Worm (Caenorhabditis elegans) whole organism, L1 larva: ENCODE measurements around the gene C25E10.13.
A peak's percentile ranks its signal among the peaks of the same experiment; 100 is the strongest.

Source experiments
- C04F5.9 ChIP-seq: sonication (generic microtip); optimal IDR thresholded peaks from 2 replicates; lab custom pipeline; 2016; ENCODE audit warnings: missing genetic modification characterization, missing compliant biosample characterization
- C16A3.4 ChIP-seq: fragments of 150-350 bp; optimal IDR thresholded peaks from 2 replicates; lab custom pipeline; 2014; ENCODE audit warnings: missing biosample characterization, missing genetic modification characterization
- F16B12.6 ChIP-seq: fragments of 150-350 bp; optimal IDR thresholded peaks from 2 replicates; lab custom pipeline; 2014; ENCODE audit warnings: missing biosample characterization, missing genetic modification characterization
- Y116A8C.19 ChIP-seq: sonication (generic microtip); optimal IDR thresholded peaks from 2 replicates; lab custom pipeline; 2016; ENCODE audit warnings: missing compliant biosample characterization, missing genetic modification characterization, borderline replicate concordance
- aly-2 ChIP-seq: fragments of 150-350 bp; optimal IDR thresholded peaks from 2 replicates; lab custom pipeline; 2014; ENCODE audit warnings: missing biosample characterization, missing genetic modification characterization
- ama-1 ChIP-seq: fragments of 150-350 bp; optimal IDR thresholded peaks from 2 replicates; lab custom pipeline; 2014
- blmp-1 ChIP-seq: fragments of 150-350 bp; optimal IDR thresholded peaks from 2 replicates; lab custom pipeline; 2014; ENCODE audit warnings: missing biosample characterization, missing genetic modification characterization
- ceh-8 ChIP-seq: fragments of 200-800 bp; sonication (Bioruptor generic); optimal IDR thresholded peaks from 2 replicates; lab custom pipeline; 2018; ENCODE audit warnings: mild to moderate bottlenecking, missing genetic modification characterization, moderate library complexity, missing compliant biosample characterization
- ceh-88 ChIP-seq: fragments of 200-800 bp; sonication (Bioruptor generic); IDR thresholded peaks from 2 replicates; pipeline ENCODE4 v1.3.6; 2022; ENCODE audit warnings: missing genetic modification characterization, missing compliant biosample characterization
- efl-1 ChIP-seq, 4 experiments: fragments of 150-350 bp; optimal IDR thresholded peaks in 3 of 4; peaks in 1 of 4; 1 replicate in 1 of 4; 2 replicates in 3 of 4; lab custom pipeline; 2014; ENCODE audit warnings: missing biosample characterization in 2 of 4, missing genetic modification characterization in 2 of 4, missing genetic modification reagents in 2 of 4
- egl-13 ChIP-seq: sonication (generic microtip); optimal IDR thresholded peaks from 2 replicates; lab custom pipeline; 2016; ENCODE audit warnings: missing genotype, missing genetic modification reagents, missing genetic modification characterization, missing compliant biosample characterization
- elt-2 ChIP-seq: sonication (generic microtip); optimal IDR thresholded peaks from 2 replicates; lab custom pipeline; 2016; ENCODE audit warnings: missing genetic modification characterization, mild to moderate bottlenecking, inconsistent platforms, missing compliant biosample characterization, missing genetic modification reagents
- elt-3 ChIP-seq, 6 experiments: fragments of 150-350 bp in 1 of 6; sonication (generic microtip); optimal IDR thresholded peaks; 2 replicates each; lab custom pipeline; 2017 to 2018; ENCODE audit warnings: missing biosample characterization in 6 of 6, missing genetic modification characterization in 6 of 6, inconsistent platforms in 1 of 6
- ets-5 ChIP-seq: fragments of 200-800 bp; sonication (Bioruptor generic); IDR thresholded peaks from 2 replicates; pipeline ENCODE4 v1.3.6; 2022; ENCODE audit warnings: missing genetic modification characterization, missing compliant biosample characterization
- fkh-8 ChIP-seq: sonication (generic microtip); optimal IDR thresholded peaks from 2 replicates; lab custom pipeline; 2016; ENCODE audit warnings: mild to moderate bottlenecking, missing genetic modification characterization, missing compliant biosample characterization
- grh-1 ChIP-seq: fragments of 200-800 bp; sonication (Bioruptor generic); IDR thresholded peaks from 2 replicates; pipeline ENCODE4 v1.3.6; 2022; ENCODE audit warnings: missing genetic modification reagents, missing genetic modification characterization, missing compliant biosample characterization
- isw-1 ChIP-seq: fragments of 200-800 bp; sonication (Bioruptor generic); IDR thresholded peaks from 2 replicates; pipeline ENCODE4 v1.3.6; 2022; ENCODE audit warnings: missing genetic modification characterization, missing compliant biosample characterization
- lin-14 ChIP-seq: fragments of 200-800 bp; sonication (Bioruptor generic); optimal IDR thresholded peaks from 2 replicates; lab custom pipeline; 2018; ENCODE audit warnings: mild to moderate bottlenecking, missing genetic modification characterization, moderate library complexity, missing compliant biosample characterization
- lin-35 ChIP-seq, 2 experiments: fragments of 150-350 bp; optimal IDR thresholded peaks; 2 replicates each; lab custom pipeline; 2014; ENCODE audit warnings: missing biosample characterization in 2 of 2, missing genetic modification characterization in 2 of 2, missing genetic modification reagents in 2 of 2
- lin-39 ChIP-seq: fragments of 150-350 bp; optimal IDR thresholded peaks from 2 replicates; lab custom pipeline; 2014; ENCODE audit warnings: missing biosample characterization, missing genetic modification reagents, missing genetic modification characterization
- lir-3 ChIP-seq: sonication (generic microtip); optimal IDR thresholded peaks from 2 replicates; lab custom pipeline; 2016; ENCODE audit warnings: mild to moderate bottlenecking, missing genetic modification characterization, moderate library complexity, missing compliant biosample characterization; ENCODE audit not compliant: poor library complexity
- lsy-2 ChIP-seq, 2 experiments: fragments of 150-350 bp; optimal IDR thresholded peaks; 2 replicates each; lab custom pipeline; 2014; ENCODE audit warnings: missing biosample characterization in 2 of 2, missing genetic modification characterization in 2 of 2
- mab-9 ChIP-seq: fragments of 200-800 bp; sonication (Bioruptor generic); IDR thresholded peaks from 2 replicates; pipeline ENCODE4 v1.3.6; 2022; ENCODE audit warnings: missing genetic modification reagents, missing genetic modification characterization, missing compliant biosample characterization
- mdl-1 ChIP-seq, 2 experiments: fragments of 150-350 bp; optimal IDR thresholded peaks; 2 replicates each; lab custom pipeline; 2014 to 2017; ENCODE audit warnings: missing biosample characterization in 2 of 2, missing genetic modification characterization in 2 of 2, inconsistent platforms in 1 of 2
- mef-2 ChIP-seq: fragments of 150-350 bp; optimal IDR thresholded peaks from 2 replicates; lab custom pipeline; 2014; ENCODE audit warnings: missing biosample characterization, missing genetic modification characterization
- mep-1 ChIP-seq: fragments of 150-350 bp; optimal IDR thresholded peaks from 2 replicates; lab custom pipeline; 2014; ENCODE audit warnings: missing biosample characterization, missing genetic modification characterization
- nhr-20 ChIP-seq: sonication (generic microtip); optimal IDR thresholded peaks from 2 replicates; lab custom pipeline; 2016; ENCODE audit warnings: mild to moderate bottlenecking, missing genetic modification characterization, missing compliant biosample characterization
- nhr-237 ChIP-seq: fragments of 150-350 bp; optimal IDR thresholded peaks from 2 replicates; lab custom pipeline; 2014; ENCODE audit warnings: missing biosample characterization, missing genetic modification characterization
- nhr-28 ChIP-seq: fragments of 150-350 bp; optimal IDR thresholded peaks from 2 replicates; lab custom pipeline; 2014; ENCODE audit warnings: missing biosample characterization, missing genetic modification characterization
- nhr-47 ChIP-seq: sonication (generic microtip); optimal IDR thresholded peaks from 2 replicates; lab custom pipeline; 2016; ENCODE audit warnings: mild to moderate bottlenecking, missing genetic modification characterization, moderate library complexity, missing compliant biosample characterization
- nhr-71 ChIP-seq: sonication (generic microtip); optimal IDR thresholded peaks from 2 replicates; lab custom pipeline; 2016; ENCODE audit warnings: mild to moderate bottlenecking, missing genetic modification characterization, moderate library complexity, missing compliant biosample characterization
- nhr-77 ChIP-seq: fragments of 150-350 bp; optimal IDR thresholded peaks from 2 replicates; lab custom pipeline; 2014; ENCODE audit warnings: missing biosample characterization, missing genetic modification characterization
- nhr-84 ChIP-seq: sonication (generic microtip); optimal IDR thresholded peaks from 2 replicates; lab custom pipeline; 2017; ENCODE audit warnings: missing biosample characterization, missing genetic modification characterization
- nhr-85 ChIP-seq: sonication (generic microtip); peaks from one replicate; lab custom pipeline; 2016; ENCODE audit warnings: missing genetic modification characterization, inconsistent platforms, missing compliant biosample characterization
- nhr-90 ChIP-seq: sonication (generic microtip); optimal IDR thresholded peaks from 2 replicates; lab custom pipeline; 2016; ENCODE audit warnings: mild to moderate bottlenecking, missing genetic modification characterization, missing compliant biosample characterization; ENCODE audit not compliant: poor library complexity
- pag-3 ChIP-seq: sonication (generic microtip); optimal IDR thresholded peaks from 2 replicates; lab custom pipeline; 2017; ENCODE audit warnings: missing genetic modification characterization, mild to moderate bottlenecking, missing compliant biosample characterization, antibody characterized with exemption, borderline replicate concordance; ENCODE audit not compliant: insufficient read depth
- pqm-1 ChIP-seq: sonication (generic microtip); optimal IDR thresholded peaks from 3 replicates; lab custom pipeline; 2017; ENCODE audit warnings: missing biosample characterization, missing genetic modification characterization
- snu-23 ChIP-seq: sonication (generic microtip); optimal IDR thresholded peaks from 2 replicates; lab custom pipeline; 2016; ENCODE audit warnings: missing genetic modification characterization, missing compliant biosample characterization
- sox-4 ChIP-seq: sonication (generic microtip); optimal IDR thresholded peaks from 2 replicates; lab custom pipeline; 2016; ENCODE audit warnings: missing genetic modification characterization, missing compliant biosample characterization
- unc-30 ChIP-seq: sonication (generic microtip); optimal IDR thresholded peaks from 2 replicates; lab custom pipeline; 2017; ENCODE audit warnings: missing biosample characterization, missing genetic modification characterization
- unc-62 ChIP-seq: fragments of 150-350 bp; optimal IDR thresholded peaks from 2 replicates; lab custom pipeline; 2014; ENCODE audit warnings: missing biosample characterization, missing genetic modification reagents, missing genetic modification characterization
- unc-86 ChIP-seq: sonication (generic microtip); optimal IDR thresholded peaks from 2 replicates; lab custom pipeline; 2016; ENCODE audit warnings: missing genetic modification characterization, missing compliant biosample characterization
- xbp-1 ChIP-seq: sonication (generic microtip); optimal IDR thresholded peaks from 2 replicates; lab custom pipeline; 2016; ENCODE audit warnings: missing genetic modification characterization, missing compliant biosample characterization
- zip-4 ChIP-seq: fragments of 200-800 bp; sonication (Bioruptor generic); optimal IDR thresholded peaks from 2 replicates; lab custom pipeline; 2018; ENCODE audit warnings: mild to moderate bottlenecking, missing genetic modification characterization, moderate library complexity, missing compliant biosample characterization
- ztf-11 ChIP-seq, 2 experiments: sonication (generic microtip); optimal IDR thresholded peaks; 2 replicates each; lab custom pipeline; 2016 to 2017; ENCODE audit warnings: missing genetic modification characterization in 2 of 2, missing biosample characterization in 1 of 2, missing compliant biosample characterization in 1 of 2
- ztf-4 ChIP-seq: fragments of 150-350 bp; optimal IDR thresholded peaks from 2 replicates; lab custom pipeline; 2014; ENCODE audit warnings: missing biosample characterization, missing genetic modification characterization

Gene C25E10.13

ce11 chrV:9096674-9097073, 37.2 kb downstream of the C25E10.13 start:
- no peak for TF ChIP-seq isw-1
- TF ChIP-seq lin-14 (GFP tag; lab: Kevin White, UChicago), result peak; percentile 14
- TF ChIP-seq nhr-85 (tag; lab: Kevin White, UChicago), result peak; percentile 59
- no peak for TF ChIP-seq efl-1 (optimal IDR thresholded peaks at IDR 0.05; lab: Kevin White, UChicago)
- TF ChIP-seq efl-1 (GFP tag; optimal IDR thresholded peaks at IDR 0.05 in 1 of 2; lab: Kevin White, UChicago), result peak in 1 of 2 experiments; percentile 72
- peak in 1 of 2 experiments; percentile 2 for TF ChIP-seq lin-35 (GFP tag; optimal IDR thresholded peaks at IDR 0.05; lab: Kevin White, UChicago)
- TF ChIP-seq ama-1 (lab: Kevin White, UChicago), result peak; percentile 18
- TF ChIP-seq ceh-8 (GFP tag; lab: Kevin White, UChicago), result no peak
- peak; percentile 1 for TF ChIP-seq C16A3.4 (tag; lab: Kevin White, UChicago)
- peak; percentile 15 for TF ChIP-seq nhr-20
- no peak for TF ChIP-seq sox-4 (tag; lab: Kevin White, UChicago)

- TF ChIP-seq elt-2 (tag; lab: Kevin White, UChicago) (peak; percentile 9), mep-1 (tag; lab: Kevin White, UChicago) (no peak), nhr-47 (tag; lab: Kevin White, UChicago) (no peak), ceh-88 (GFP tag; lab: Robert Waterston, UW) (0 out of 2 replicates have a peak, but pooled peaks have one; percentile 19), lsy-2 (tag; optimal IDR thresholded peaks at IDR 0.05; lab: Kevin White, UChicago) (no peak), lin-35 (GFP tag; optimal IDR thresholded peaks at IDR 0.05; lab: Kevin White, UChicago) (peak in 1 of 2 experiments; percentile 24), xbp-1 (tag; lab: Kevin White, UChicago) (no peak), lir-3 (peak; percentile 44)
These were observed 37.7 kb downstream of the C25E10.13 start for ce11 chrV:9097213-9097612.

ce11 chrV:9098280-9098973, 38.9 kb downstream of the C25E10.13 start, which contains the start of gene F21C10.9:
Gene F21C10.9 (minus strand): TSS chrV:9098696.
- TF ChIP-seq xbp-1 (tag; lab: Kevin White, UChicago) (no peak), egl-13 (tag; lab: Kevin White, UChicago) (no peak), zip-4 (GFP tag; lab: Kevin White, UChicago) (no peak), pag-3 (tag; lab: Kevin White, UChicago) (no peak), ceh-8 (GFP tag; lab: Kevin White, UChicago) (no peak), grh-1 (peak; percentile 31; the same call in 1 of the 2 replicates), nhr-84 (tag; lab: Kevin White, UChicago) (no peak), mdl-1 (tag; optimal IDR thresholded peaks at IDR 0.05; lab: Kevin White, UChicago) (peak in 1 of 2 experiments; percentile 16), pqm-1 (tag; lab: Kevin White, UChicago) (no peak), F16B12.6 (tag; lab: Kevin White, UChicago) (no peak), Y116A8C.19 (tag; lab: Kevin White, UChicago) (no peak), nhr-85 (tag; lab: Kevin White, UChicago) (peak; percentile 80), nhr-237 (tag; lab: Kevin White, UChicago) (no peak), ets-5 (no peak), efl-1 (optimal IDR thresholded peaks at IDR 0.05; lab: Kevin White, UChicago) (no peak), efl-1 (GFP tag; optimal IDR thresholded peaks at IDR 0.05 in 1 of 2; lab: Kevin White, UChicago) (peak in 1 of 2 experiments; percentile 53), unc-62 (GFP tag; lab: Kevin White, UChicago) (no peak), nhr-28 (tag; lab: Kevin White, UChicago) (no peak), nhr-90 (tag; lab: Kevin White, UChicago) (peak; percentile 23), lin-14 (GFP tag; lab: Kevin White, UChicago) (peak; percentile 2), elt-3 (tag; optimal IDR thresholded peaks at IDR 0.05; lab: Kevin White, UChicago) (peak in 1 of 6 experiments; percentile 8), nhr-47 (tag; lab: Kevin White, UChicago) (no peak), nhr-71 (tag; lab: Kevin White, UChicago) (peak; percentile 50), unc-30 (no peak), nhr-77 (tag; lab: Kevin White, UChicago) (no peak), aly-2 (tag; lab: Kevin White, UChicago) (no peak), fkh-8 (tag; lab: Kevin White, UChicago) (no peak), mab-9 (no peak), ztf-4 (tag; lab: Kevin White, UChicago) (no peak), unc-86 (tag; lab: Kevin White, UChicago) (no peak), ztf-11 (tag; optimal IDR thresholded peaks at IDR 0.05; lab: Kevin White, UChicago) (no peak), elt-2 (tag; lab: Kevin White, UChicago) (peak; percentile 5), blmp-1 (peak; percentile 4), mef-2 (tag; lab: Kevin White, UChicago) (no peak), snu-23 (peak; percentile 7), lin-39 (tag; lab: Kevin White, UChicago) (no peak), C04F5.9 (tag; lab: Kevin White, UChicago) (no peak)
